Fruit fly (Drosophila melanogaster): ENCODE results near the gene CG15742.

DNA sequence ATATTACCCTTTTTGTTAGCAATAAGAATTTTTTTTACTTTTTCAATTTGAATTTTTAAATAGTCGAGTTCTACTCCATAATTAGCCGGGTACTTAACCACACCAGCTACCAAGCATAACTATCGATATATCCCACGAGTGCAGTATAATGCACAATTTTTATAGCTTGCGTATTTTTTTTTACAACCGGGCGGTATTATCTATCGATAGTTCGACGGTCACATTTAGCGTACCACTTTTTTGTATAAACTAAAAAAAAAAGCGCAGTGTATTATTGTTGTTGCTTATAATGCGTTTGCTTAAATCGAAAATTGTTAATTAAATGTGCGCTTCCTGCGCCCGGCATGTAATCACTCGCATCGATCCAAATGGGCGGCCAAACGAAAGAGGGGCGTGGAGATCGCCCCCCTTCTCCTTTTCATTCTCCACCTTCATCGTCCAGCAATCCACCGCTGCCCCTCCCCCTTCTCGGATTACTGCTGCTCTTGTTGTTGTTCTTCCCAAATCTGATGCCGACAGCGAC is 29.6 kb upstream of the CG15742 start, which contains the start of gene Remo:
- no peak for TF ChIP-seq psq (optimal IDR thresholded peaks at IDR 0.05)
- TF ChIP-seq Sin3A (optimal IDR thresholded peaks at IDR 0.05) = no peak
